Fruit fly (Drosophila melanogaster) whole organism, pupa: ENCODE measurements around the gene Pkcdelta.

ENCODE experiments used
- CG17806 ChIP-seq: fragments of 200-800 bp; sonication (Bioruptor generic); optimal IDR thresholded peaks from 2 replicates; lab custom pipeline; 2018; ENCODE audit warnings: missing biosample characterization, mild to moderate bottlenecking, missing genetic modification characterization, moderate library complexity
- fd96Ca ChIP-seq: fragments of 200-800 bp; sonication (Bioruptor generic); IDR thresholded peaks from 3 replicates; pipeline ENCODE4 v1.3.6; 2022; ENCODE audit warnings: missing biosample characterization, missing genetic modification characterization

- no peak for TF ChIP-seq fd96Ca (GFP tag; lab: Robert Waterston, UW)
- TF ChIP-seq CG17806 = no peak
Observed at dm6 chrX:12457713-12458233, 25.7 kb downstream of the Pkcdelta start, which contains the start of gene CG15731.
